Worm (Caenorhabditis elegans) whole organism, L1 larva: Measurements from ENCODE around the gene thn-5.

Experiments
- nhr-90 ChIP-seq: sonication (generic microtip); optimal IDR thresholded peaks from 2 replicates; lab custom pipeline; 2016; ENCODE audit warnings: mild to moderate bottlenecking, missing genetic modification characterization, missing compliant biosample characterization; ENCODE audit not compliant: poor library complexity
- sox-4 ChIP-seq: sonication (generic microtip); optimal IDR thresholded peaks from 2 replicates; lab custom pipeline; 2016; ENCODE audit warnings: missing genetic modification characterization, missing compliant biosample characterization

- no peak for TF ChIP-seq nhr-90 (tag; lab: Kevin White, UChicago)
- TF ChIP-seq sox-4 (tag; lab: Kevin White, UChicago) = peak; percentile 2
Observed at ce11 chrIV:5281457-5281856, 50.8 kb downstream of the thn-5 start.
